Worm (Caenorhabditis elegans) whole organism, mixed stage, embryonic: ENCODE data around the gene Y51H7C.12.

ENCODE experiments used
- ceh-39 ChIP-seq: fragments of 150-350 bp; optimal IDR thresholded peaks from 2 replicates; lab custom pipeline; 2014; ENCODE audit warnings: missing biosample characterization, missing genetic modification characterization
- cnd-1 ChIP-seq: fragments of 200-800 bp; sonication (Bioruptor generic); optimal IDR thresholded peaks from 2 replicates; lab custom pipeline; 2018; ENCODE audit warnings: mild to moderate bottlenecking, missing genetic modification characterization, missing compliant biosample characterization
- elt-3 ChIP-seq: fragments of 150-350 bp; optimal IDR thresholded peaks from 2 replicates; lab custom pipeline; 2014; ENCODE audit warnings: missing biosample characterization, missing genetic modification characterization
- pha-4 ChIP-seq: fragments of 150-350 bp; optimal IDR thresholded peaks from 2 replicates; lab custom pipeline; 2018; ENCODE audit warnings: missing biosample characterization, missing genetic modification reagents, missing genetic modification characterization
- ztf-11 ChIP-seq: fragments of 150-350 bp; optimal IDR thresholded peaks from 2 replicates; lab custom pipeline; 2014; ENCODE audit warnings: missing biosample characterization, missing genetic modification characterization

- TF ChIP-seq ceh-39 (tag; lab: Kevin White, UChicago) = no peak
- no peak for TF ChIP-seq cnd-1 (tag; lab: Kevin White, UChicago)
- TF ChIP-seq elt-3 = no peak
- no peak for TF ChIP-seq pha-4
- TF ChIP-seq ztf-11 (tag; lab: Kevin White, UChicago) = no peak
These were observed 26.6 kb downstream of the Y51H7C.12 start for ce11 chrII:1419994-1420393.
